Worm (Caenorhabditis elegans) whole organism, L3 larva: ENCODE results near the gene cbp-3.

Experiments used
- ZK546.5 ChIP-seq: sonication (generic microtip); optimal IDR thresholded peaks from 2 replicates; lab custom pipeline; 2017; ENCODE audit warnings: missing biosample characterization, missing genetic modification characterization
- ceh-16 ChIP-seq: sonication (generic microtip); optimal IDR thresholded peaks from 2 replicates; lab custom pipeline; 2017; ENCODE audit warnings: missing biosample characterization, missing genetic modification characterization
- mdl-1 ChIP-seq: fragments of 150-350 bp; optimal IDR thresholded peaks from 2 replicates; lab custom pipeline; 2014; ENCODE audit warnings: missing biosample characterization, missing genetic modification characterization
- mml-1 ChIP-seq: fragments of 150-350 bp; sonication (generic microtip); optimal IDR thresholded peaks from 3 replicates; lab custom pipeline; 2014; ENCODE audit warnings: missing biosample characterization, missing genetic modification characterization
- nhr-11 ChIP-seq: fragments of 150-350 bp; optimal IDR thresholded peaks from 2 replicates; lab custom pipeline; 2014; ENCODE audit warnings: missing biosample characterization, missing genetic modification characterization
- nhr-237 ChIP-seq: fragments of 150-350 bp; optimal IDR thresholded peaks from 2 replicates; lab custom pipeline; 2014; ENCODE audit warnings: missing biosample characterization, missing genetic modification characterization
- pqm-1 ChIP-seq: fragments of 150-350 bp; optimal IDR thresholded peaks from 2 replicates; lab custom pipeline; 2017; ENCODE audit warnings: missing biosample characterization, missing genetic modification characterization, inconsistent platforms
- sea-2 ChIP-seq: fragments of 150-350 bp; sonication (generic microtip); optimal IDR thresholded peaks from 4 replicates; lab custom pipeline; 2014; ENCODE audit warnings: missing biosample characterization, missing genetic modification reagents, missing genetic modification characterization
- unc-62 ChIP-seq: fragments of 150-350 bp; sonication (generic microtip); optimal IDR thresholded peaks from 4 replicates; lab custom pipeline; 2014; ENCODE audit warnings: missing biosample characterization, missing genetic modification reagents, missing genetic modification characterization

- TF ChIP-seq nhr-237 (tag; lab: Kevin White, UChicago) (no peak), unc-62 (GFP tag; lab: Kevin White, UChicago) (no peak), mdl-1 (no peak), ceh-16 (no peak), pqm-1 (tag; lab: Kevin White, UChicago) (no peak), mml-1 (no peak), sea-2 (GFP tag; lab: Kevin White, UChicago) (no peak), nhr-11 (no peak), ZK546.5 (no peak)
These were observed 9.1 kb downstream of the cbp-3 start, which contains the start of gene cbp-2 for ce11 chrIII:9922874-9923273.
